Worm (Caenorhabditis elegans) whole organism, young adult: Measurements from ENCODE around the gene srm-1.

Source experiments
- F49E8.2 ChIP-seq: sonication (generic microtip); optimal IDR thresholded peaks from 3 replicates; lab custom pipeline; 2017; ENCODE audit warnings: missing genetic modification characterization, mild to moderate bottlenecking, missing compliant biosample characterization, antibody characterized with exemption, moderate library complexity; ENCODE audit not compliant: insufficient read depth
- ama-1 ChIP-seq, 3 experiments: fragments of 150-350 bp in 1 of 3; sonication (generic microtip) in 2 of 3; optimal IDR thresholded peaks; 2 replicates each; lab custom pipeline; 2014 to 2018; ENCODE audit warnings: missing biosample characterization in 2 of 3, missing genetic modification characterization in 2 of 3, missing genetic modification reagents in 2 of 3
- let-526 ChIP-seq: fragments of 200-800 bp; sonication (Bioruptor generic); IDR thresholded peaks from 2 replicates; pipeline ENCODE4 v1.3.6; 2022; ENCODE audit warnings: missing genetic modification reagents, missing genetic modification characterization, missing compliant biosample characterization

- TF ChIP-seq let-526 (GFP tag; lab: Robert Waterston, UW) (no peak), ama-1 (optimal IDR thresholded peaks at IDR 0.05; lab: Kevin White, UChicago) (no peak), ama-1 (GFP tag; optimal IDR thresholded peaks at IDR 0.05; lab: Kevin White, UChicago) (no peak), F49E8.2 (tag; lab: Kevin White, UChicago) (no peak)
Measured at ce11 chrIV:5025646-5026045, 13.3 kb downstream of the srm-1 start, which contains the start of gene C09B9.85.
